Fruit fly (Drosophila melanogaster): ENCODE results near the gene CG14834.
A peak's percentile ranks its signal among the peaks of the same experiment; 100 is the strongest.

The CG14834 gene

DNA sequence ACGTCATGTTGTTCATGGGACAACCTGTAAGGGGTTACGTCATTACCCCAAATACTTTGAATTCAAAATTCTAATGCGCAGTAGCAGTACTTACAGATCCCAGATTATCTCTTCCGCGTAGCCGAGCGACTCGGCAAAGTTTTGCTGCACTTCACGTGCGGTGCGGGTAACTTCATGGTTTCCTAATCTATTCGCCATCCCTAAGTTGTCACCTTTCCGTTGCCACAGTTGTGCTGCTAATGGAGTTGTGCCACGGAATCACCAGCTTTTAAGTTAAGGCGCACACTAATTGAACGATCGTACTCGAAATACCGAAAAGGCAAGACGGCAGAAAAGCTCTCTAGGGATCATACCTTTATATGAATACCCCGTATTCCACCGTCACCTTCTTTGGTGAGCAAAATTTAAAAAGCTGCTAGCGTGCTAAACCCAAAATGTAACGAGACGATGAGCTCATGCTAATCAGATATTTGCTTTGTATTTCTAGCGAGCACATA lies 13.0 kb upstream of the CG14834 start, which contains the start of gene pst (continued):
- peak; percentile 53; the same call in 1 of the 2 replicates for TF ChIP-seq bowl (GFP tag; IDR thresholded peaks at IDR 0.05)
- TF ChIP-seq Hr3 (GFP tag; optimal IDR thresholded peaks at IDR 0.05): no peak
- no peak for TF ChIP-seq CG2129 (GFP tag; IDR thresholded peaks at IDR 0.05; ENCODE audit: partially characterized antibody)
- TF ChIP-seq chn (GFP tag; optimal IDR thresholded peaks at IDR 0.05): no peak
- no peak for TF ChIP-seq CG7839 (tag; optimal IDR thresholded peaks at IDR 0.05)
- TF ChIP-seq gcm2 (GFP tag; optimal IDR thresholded peaks at IDR 0.05): no peak
- TF ChIP-seq CG31365 (tag; optimal IDR thresholded peaks at IDR 0.05): no peak
- no peak for TF ChIP-seq Stat92E (GFP tag; optimal IDR thresholded peaks at IDR 0.05)
- TF ChIP-seq CG30020 (tag; optimal IDR thresholded peaks at IDR 0.05): no peak
- no peak for TF ChIP-seq bigmax (GFP tag; optimal IDR thresholded peaks at IDR 0.05)
- no peak for TF ChIP-seq CG4328 (GFP tag; optimal IDR thresholded peaks at IDR 0.05)
- TF ChIP-seq CG10565 (GFP tag; optimal IDR thresholded peaks at IDR 0.05): no peak
- peak; percentile 66 for TF ChIP-seq CrebB (tag; optimal IDR thresholded peaks at IDR 0.05)
- no peak for TF ChIP-seq CG3995 (GFP tag; optimal IDR thresholded peaks at IDR 0.05)
- no peak for TF ChIP-seq Antp (GFP tag; optimal IDR thresholded peaks at IDR 0.05)
- TF ChIP-seq NC2α (GFP tag; optimal IDR thresholded peaks at IDR 0.05): peak; percentile 14
- no peak for TF ChIP-seq Dll (GFP tag; IDR thresholded peaks at IDR 0.05; ENCODE audit: partially characterized antibody)
- TF ChIP-seq Lhr (GFP tag; optimal IDR thresholded peaks at IDR 0.05): no peak
- TF ChIP-seq Pdp1 (GFP tag; optimal IDR thresholded peaks at IDR 0.05): no peak
- TF ChIP-seq CkIIα-i1 (GFP tag; IDR thresholded peaks at IDR 0.05): no peak
- no peak for TF ChIP-seq D (optimal IDR thresholded peaks at IDR 0.05)
- TF ChIP-seq D (GFP tag; optimal IDR thresholded peaks at IDR 0.05): no peak
- TF ChIP-seq lov (optimal IDR thresholded peaks at IDR 0.05): no peak
- TF ChIP-seq lov (GFP tag; IDR thresholded peaks at IDR 0.05): no peak; the same call in 2 of the 3 replicates
- TF ChIP-seq CG9797 (GFP tag; optimal IDR thresholded peaks at IDR 0.05): no peak
- TF ChIP-seq Bdp1 (GFP tag; optimal IDR thresholded peaks at IDR 0.05): no peak
- TF ChIP-seq Doc3 (GFP tag; IDR thresholded peaks at IDR 0.05; ENCODE audit: partially characterized antibody): no peak
- TF ChIP-seq Dfd (GFP tag; optimal IDR thresholded peaks at IDR 0.05): no peak
- no peak for TF ChIP-seq emc (GFP tag; optimal IDR thresholded peaks at IDR 0.05)
- TF ChIP-seq CG7372 (GFP tag; IDR thresholded peaks at IDR 0.05): no peak
- no peak for TF ChIP-seq CG4820 (GFP tag; optimal IDR thresholded peaks at IDR 0.05)
- no peak for TF ChIP-seq CG9437 (GFP tag; optimal IDR thresholded peaks at IDR 0.05)
- TF ChIP-seq H2.0 (GFP tag; IDR thresholded peaks at IDR 0.05): 0 out of 2 replicates have a peak, but pooled peaks have one; percentile 25
- no peak for TF ChIP-seq dmrt11E (tag; optimal IDR thresholded peaks at IDR 0.05)
- TF ChIP-seq CG31224 (GFP tag; IDR thresholded peaks at IDR 0.05): no peak
- TF ChIP-seq Abd-B (GFP tag; optimal IDR thresholded peaks at IDR 0.05): no peak
- TF ChIP-seq tna (GFP tag; IDR thresholded peaks at IDR 0.05; ENCODE audit: partially characterized antibody): peak; percentile 25
- TF ChIP-seq nerfin-1 (tag; optimal IDR thresholded peaks at IDR 0.05): no peak
- TF ChIP-seq ro (GFP tag; IDR thresholded peaks at IDR 0.05): no peak
- no peak for TF ChIP-seq CG17612 (GFP tag; IDR thresholded peaks at IDR 0.05)
- TF ChIP-seq CG7928 (GFP tag; optimal IDR thresholded peaks at IDR 0.05): peak; percentile 66
- TF ChIP-seq Hey (tag; optimal IDR thresholded peaks at IDR 0.05): no peak
- no peak for TF ChIP-seq tio (GFP tag; optimal IDR thresholded peaks at IDR 0.05)
- no peak for TF ChIP-seq CG2199 (GFP tag; IDR thresholded peaks at IDR 0.05)
- TF ChIP-seq fd3F (GFP tag; optimal IDR thresholded peaks at IDR 0.05): no peak
- peak; percentile 44; the same call in 1 of the 2 replicates for TF ChIP-seq NFAT (GFP tag; IDR thresholded peaks at IDR 0.05)
- TF ChIP-seq org-1 (GFP tag; optimal IDR thresholded peaks at IDR 0.05): no peak
- TF ChIP-seq CG6175 (GFP tag; IDR thresholded peaks at IDR 0.05): no peak
- no peak for TF ChIP-seq sim (GFP tag; IDR thresholded peaks at IDR 0.05)
- no peak for TF ChIP-seq Sry-β (GFP tag; optimal IDR thresholded peaks at IDR 0.05)
- TF ChIP-seq nom (GFP tag; optimal IDR thresholded peaks at IDR 0.05): peak; percentile 43
